Fruit fly (Drosophila melanogaster) whole organism, pupa: Measurements from ENCODE around the gene CG14411.

Experiments
- CG10348 ChIP-seq: fragments of 200-800 bp; sonication (Bioruptor generic); IDR thresholded peaks from 2 replicates; pipeline ENCODE4 v1.3.6; 2022; ENCODE audit warnings: missing biosample characterization, missing genetic modification characterization
- CG12605 ChIP-seq: fragments of 200-800 bp; sonication (Bioruptor generic); IDR thresholded peaks from 2 replicates; pipeline ENCODE4 v1.3.6; 2022; ENCODE audit warnings: missing biosample characterization, missing genetic modification characterization
- CG13204 ChIP-seq: fragments of 200-800 bp; sonication (Bioruptor generic); optimal IDR thresholded peaks from 2 replicates; lab custom pipeline; 2018; ENCODE audit warnings: missing biosample characterization, mild to moderate bottlenecking, missing genetic modification characterization, moderate library complexity
- CG14655 ChIP-seq: fragments of 200-800 bp; sonication (Bioruptor generic); optimal IDR thresholded peaks from 3 replicates; lab custom pipeline; 2017; ENCODE audit warnings: mild to moderate bottlenecking, missing biosample characterization, missing genetic modification reagents, missing genetic modification characterization
- CG17806 ChIP-seq: fragments of 200-800 bp; sonication (Bioruptor generic); optimal IDR thresholded peaks from 2 replicates; lab custom pipeline; 2018; ENCODE audit warnings: missing biosample characterization, mild to moderate bottlenecking, missing genetic modification characterization, moderate library complexity
- CG32121 ChIP-seq: fragments of 200-800 bp; sonication (Bioruptor generic); IDR thresholded peaks from 2 replicates; pipeline ENCODE4 v1.3.6; 2022; ENCODE audit warnings: missing biosample characterization, missing genetic modification characterization
- CG4496 ChIP-seq: fragments of 200-800 bp; sonication (Bioruptor generic); IDR thresholded peaks from 3 replicates; pipeline ENCODE4 v1.3.6; 2022; ENCODE audit warnings: missing biosample characterization, missing genetic modification characterization
- CG8301 ChIP-seq: fragments of 200-800 bp; sonication (Bioruptor generic); optimal IDR thresholded peaks from 2 replicates; lab custom pipeline; 2018; ENCODE audit warnings: missing biosample characterization, mild to moderate bottlenecking, missing genetic modification characterization
- D1 ChIP-seq: fragments of 200-800 bp; sonication (Bioruptor generic); optimal IDR thresholded peaks from 2 replicates; lab custom pipeline; 2018; ENCODE audit warnings: missing biosample characterization, mild to moderate bottlenecking, missing genetic modification characterization, moderate library complexity
- EcR ChIP-seq: fragments of 200-800 bp; sonication (Bioruptor generic); optimal IDR thresholded peaks from 3 replicates; lab custom pipeline; 2019; ENCODE audit warnings: missing biosample characterization, missing genetic modification characterization, mild to moderate bottlenecking, moderate library complexity, missing genetic modification reagents
- Pif1B ChIP-seq: fragments of 200-800 bp; sonication (Bioruptor generic); optimal IDR thresholded peaks from 3 replicates; lab custom pipeline; 2016; ENCODE audit warnings: missing biosample characterization, missing genetic modification characterization

DNA sequence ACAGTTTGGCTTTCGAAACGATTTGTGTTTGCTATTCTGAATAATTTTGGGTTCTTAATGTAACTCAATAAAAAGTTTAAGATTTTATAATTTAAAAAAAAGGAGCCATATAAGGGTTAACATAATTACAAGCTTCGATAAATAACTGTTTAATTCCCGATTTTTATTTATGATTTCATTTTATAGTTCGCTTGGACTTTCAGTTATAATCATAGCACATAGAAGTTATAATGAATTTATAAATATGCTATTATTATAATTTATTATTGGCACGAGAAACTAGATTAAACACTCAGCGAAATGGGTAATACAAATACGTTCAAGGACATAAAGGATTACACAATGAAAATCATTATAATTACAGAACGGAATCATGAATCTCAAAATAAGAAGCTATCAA, 4.0 kb downstream of the CG14411 start, which contains the start of gene CG14410:
- TF ChIP-seq CG12605 (GFP tag; lab: Robert Waterston, UW) (no peak), EcR (no peak), CG14655 (no peak), D1 (tag; lab: Kevin White, UChicago) (no peak), CG17806 (tag; lab: Kevin White, UChicago) (no peak), CG4496 (GFP tag; lab: Robert Waterston, UW) (no peak), CG13204 (GFP tag; lab: Kevin White, UChicago) (no peak), CG10348 (GFP tag; lab: Robert Waterston, UW) (no peak), Pif1B (no peak), CG32121 (GFP tag; lab: Robert Waterston, UW) (no peak), CG8301 (tag; lab: Kevin White, UChicago) (no peak)
